Fruit fly (Drosophila melanogaster): ENCODE results near the gene CG11563.

CG11563 gene

dm6 chr3R:31744044-31744652 lies 7.3 kb downstream of the CG11563 start, which contains the start of gene CG1896 (continued):
- TF ChIP-seq Sox102F (GFP tag; optimal IDR thresholded peaks at IDR 0.05), result no peak
- peak; percentile 54 for TF ChIP-seq stc (GFP tag; IDR thresholded peaks at IDR 0.05)
- peak; percentile 28 for TF ChIP-seq Dip3 (GFP tag; optimal IDR thresholded peaks at IDR 0.05)
- peak; percentile 45 for TF ChIP-seq Meics (GFP tag; optimal IDR thresholded peaks at IDR 0.05)
- peak; percentile 33 for TF ChIP-seq CG13775 (GFP tag; optimal IDR thresholded peaks at IDR 0.05)
- peak; percentile 15 for TF ChIP-seq HmgZ (tag; optimal IDR thresholded peaks at IDR 0.05)
- TF ChIP-seq CG10979 (tag; optimal IDR thresholded peaks at IDR 0.05), result peak; percentile 21
- no peak for TF ChIP-seq CG1832 (GFP tag; optimal IDR thresholded peaks at IDR 0.05)
- TF ChIP-seq MBD-R2 (GFP tag; IDR thresholded peaks at IDR 0.05), result peak; percentile 76
- peak; percentile 15 for TF ChIP-seq CG10274 (GFP tag; optimal IDR thresholded peaks at IDR 0.05)
- TF ChIP-seq HLH4C (GFP tag; IDR thresholded peaks at IDR 0.05; ENCODE audit: partially characterized antibody), result no peak
- peak; percentile 2 for TF ChIP-seq tup (GFP tag; optimal IDR thresholded peaks at IDR 0.05)
- TF ChIP-seq CG4617 (GFP tag; optimal IDR thresholded peaks at IDR 0.05; ENCODE audit: borderline replicate concordance), result peak; percentile 40
- TF ChIP-seq D19B (GFP tag; optimal IDR thresholded peaks at IDR 0.05), result peak; percentile 19
- TF ChIP-seq Fer3 (tag; optimal IDR thresholded peaks at IDR 0.05), result peak; percentile 30
- TF ChIP-seq insv (GFP tag; optimal IDR thresholded peaks at IDR 0.05), result no peak
- TF ChIP-seq CG15696 (tag; optimal IDR thresholded peaks at IDR 0.05), result no peak
- TF ChIP-seq Oli (tag; optimal IDR thresholded peaks at IDR 0.05), result peak; percentile 25
- peak in 1 of 2 experiments; percentile 30 for TF ChIP-seq Hr51 (GFP tag; optimal IDR thresholded peaks at IDR 0.05)
- TF ChIP-seq Nf-YA (GFP tag; IDR thresholded peaks at IDR 0.05), result peak; percentile 30; the same call in 1 of the 2 replicates
- peak; percentile 55 for TF ChIP-seq CG2712 (tag; optimal IDR thresholded peaks at IDR 0.05)
- no peak for TF ChIP-seq Doc3 (GFP tag; IDR thresholded peaks at IDR 0.05; ENCODE audit: partially characterized antibody)
- peak; percentile 29 for TF ChIP-seq ind (GFP tag; optimal IDR thresholded peaks at IDR 0.05)
- TF ChIP-seq zf30C (GFP tag; optimal IDR thresholded peaks at IDR 0.05), result no peak
- peak; percentile 63 for TF ChIP-seq Drgx (GFP tag; IDR thresholded peaks at IDR 0.05)
- TF ChIP-seq Elba2 (GFP tag; optimal IDR thresholded peaks at IDR 0.05), result no peak
- no peak for TF ChIP-seq Usf (GFP tag; optimal IDR thresholded peaks at IDR 0.05)
- peak; percentile 39 for TF ChIP-seq CG3281 (GFP tag; optimal IDR thresholded peaks at IDR 0.05)
- TF ChIP-seq hth (optimal IDR thresholded peaks at IDR 0.05), result no peak
- TF ChIP-seq CG6654 (GFP tag; optimal IDR thresholded peaks at IDR 0.05), result peak; percentile 1
- TF ChIP-seq caup (GFP tag; optimal IDR thresholded peaks at IDR 0.05; ENCODE audit: severe bottlenecking), result peak; percentile 54
- peak; percentile 69 for TF ChIP-seq sob (GFP tag; IDR thresholded peaks at IDR 0.05)
- peak; percentile 13 for TF ChIP-seq Hmr (GFP tag; optimal IDR thresholded peaks at IDR 0.05)
- peak; percentile 6 for TF ChIP-seq ATbp (GFP tag; optimal IDR thresholded peaks at IDR 0.05)
- TF ChIP-seq Opbp (GFP tag; IDR thresholded peaks at IDR 0.05; ENCODE audit: partially characterized antibody), result no peak
- peak; percentile 1 for TF ChIP-seq Abd-B (GFP tag; optimal IDR thresholded peaks at IDR 0.05)
- peak; percentile 40 for TF ChIP-seq lilli (GFP tag; optimal IDR thresholded peaks at IDR 0.05)
- no peak for TF ChIP-seq Doc2 (GFP tag; IDR thresholded peaks at IDR 0.05)
- no peak for TF ChIP-seq unc-4 (GFP tag; IDR thresholded peaks at IDR 0.05; ENCODE audit: partially characterized antibody)
- TF ChIP-seq CG3847 (GFP tag; IDR thresholded peaks at IDR 0.05), result peak; percentile 34
- peak; percentile 65; the same call in 1 of the 3 replicates for TF ChIP-seq CG11695 (GFP tag; IDR thresholded peaks at IDR 0.05)
- no peak; the same call in 2 of the 3 replicates for TF ChIP-seq Dbx (GFP tag; IDR thresholded peaks at IDR 0.05)
- TF ChIP-seq sens (GFP tag), result peak; percentile 77
- peak in 1 of 2 experiments; percentile 14 for TF ChIP-seq dpn (GFP tag; optimal IDR thresholded peaks at IDR 0.05)
- TF ChIP-seq Hr78 (GFP tag; optimal IDR thresholded peaks at IDR 0.05), result no peak
- TF ChIP-seq CG2875 (GFP tag; optimal IDR thresholded peaks at IDR 0.05), result peak; percentile 0
- peak; percentile 57; the same call in 1 of the 3 replicates for TF ChIP-seq ci (GFP tag; IDR thresholded peaks at IDR 0.05)
- no peak for TF ChIP-seq sens-2 (GFP tag; IDR thresholded peaks at IDR 0.05)
- peak; percentile 48 for TF ChIP-seq ftz-f1 (GFP tag; optimal IDR thresholded peaks at IDR 0.05)
